Fruit fly (Drosophila melanogaster): ENCODE measurements around the gene Idh3g.

- peak; percentile 95 for TF ChIP-seq CG4496 (GFP tag; IDR thresholded peaks at IDR 0.05)
- TF ChIP-seq D1 (tag; optimal IDR thresholded peaks at IDR 0.05), result peak; percentile 76
- TF ChIP-seq CG8301 (tag; optimal IDR thresholded peaks at IDR 0.05), result peak; percentile 93
- TF ChIP-seq CG15710 (tag; optimal IDR thresholded peaks at IDR 0.05), result peak; percentile 96
- peak; percentile 94 for TF ChIP-seq CG32121 (GFP tag; IDR thresholded peaks at IDR 0.05)
- peak; percentile 80 for TF ChIP-seq CG10348 (GFP tag; IDR thresholded peaks at IDR 0.05)
- TF ChIP-seq CG14655 (GFP tag; optimal IDR thresholded peaks at IDR 0.05), result peak; percentile 94
- peak; percentile 95 for TF ChIP-seq Snoo (tag; optimal IDR thresholded peaks at IDR 0.05)
- TF ChIP-seq Pif1B (GFP tag; optimal IDR thresholded peaks at IDR 0.05), result peak; percentile 93
- peak; percentile 80 for TF ChIP-seq rn (GFP tag; IDR thresholded peaks at IDR 0.05)
- TF ChIP-seq EcR (GFP tag; optimal IDR thresholded peaks at IDR 0.05), result no peak
Observed at dm6 chr3R:25680528-25680927, at the start of gene Idh3g, which contains the start of gene CG4743.
